Worm (Caenorhabditis elegans): ENCODE results near the gene C26E1.2.

C26E1.2 gene

DNA sequence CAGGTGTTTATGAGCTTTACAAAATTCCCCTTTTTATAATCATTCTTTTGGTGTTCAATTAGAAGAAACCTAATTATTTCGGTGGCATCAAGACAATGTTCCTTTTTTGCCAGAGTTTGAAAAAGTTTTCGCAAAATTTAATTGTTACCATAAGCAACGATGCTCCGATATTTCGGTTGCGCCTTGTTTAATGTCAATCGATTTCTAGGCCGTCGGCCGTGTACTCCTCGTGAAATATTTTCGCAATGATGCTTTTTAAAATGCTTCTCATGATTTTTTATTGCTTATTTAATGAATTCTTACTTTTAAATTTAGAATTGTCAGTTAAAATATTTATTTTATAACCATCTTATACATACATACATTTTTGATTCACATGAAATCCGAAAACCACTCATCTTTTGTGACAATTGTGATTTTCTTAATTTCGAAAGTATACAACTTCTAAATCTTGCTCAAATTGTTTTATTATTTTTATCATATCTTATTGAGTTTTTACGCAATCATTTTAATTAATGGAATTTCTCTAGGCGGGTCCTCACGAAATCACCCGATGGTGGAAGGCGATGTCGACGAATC lies 8.2 kb downstream of the C26E1.2 start, which contains the start of gene C50B6.3 (continued):
- peak in 1 of 2 experiments; percentile 14 for TF ChIP-seq rec-8 (tag; optimal IDR thresholded peaks at IDR 0.05)
- TF ChIP-seq dpl-1 (GFP tag; optimal IDR thresholded peaks at IDR 0.05) = peak; percentile 40
- peak; percentile 59; the same call in 1 of the 2 replicates for TF ChIP-seq mcd-1 (GFP tag; IDR thresholded peaks at IDR 0.05)
- TF ChIP-seq F33H1.4 (GFP tag; IDR thresholded peaks at IDR 0.05) = peak; percentile 64
- 0 out of 2 replicates have a peak, but pooled peaks have one; percentile 23 for TF ChIP-seq bed-2 (GFP tag; IDR thresholded peaks at IDR 0.05)
- no peak for TF ChIP-seq dpff-1 (tag; optimal IDR thresholded peaks at IDR 0.05)
- TF ChIP-seq efl-1 (GFP tag; optimal IDR thresholded peaks at IDR 0.05) = peak; percentile 11
- no peak for TF ChIP-seq ztf-26 (tag; optimal IDR thresholded peaks at IDR 0.05)
- TF ChIP-seq lin-40 (tag; optimal IDR thresholded peaks at IDR 0.05) = peak; percentile 65
- no peak for TF ChIP-seq nhr-80 (tag; optimal IDR thresholded peaks at IDR 0.05)
- peak; percentile 82 for TF ChIP-seq ceh-27 (GFP tag; optimal IDR thresholded peaks at IDR 0.05)
- TF ChIP-seq ceh-58 (GFP tag; IDR thresholded peaks at IDR 0.05) = no peak
- TF ChIP-seq ZK185.1 (tag; optimal IDR thresholded peaks at IDR 0.05; ENCODE audit: poor library complexity, severe bottlenecking) = peak; percentile 96
- no peak for TF ChIP-seq lin-26 (GFP tag; IDR thresholded peaks at IDR 0.05)
- no peak for TF ChIP-seq zfh-2 (GFP tag; conservative IDR thresholded peaks at IDR 0.05)
- TF ChIP-seq F57A8.1 (GFP tag; optimal IDR thresholded peaks at IDR 0.05) = no peak
- TF ChIP-seq chd-7 (tag; optimal IDR thresholded peaks at IDR 0.05) = no peak
- TF ChIP-seq lsl-1 (GFP tag; optimal IDR thresholded peaks at IDR 0.05) = peak; percentile 70
- TF ChIP-seq snpc-1.1 (tag; optimal IDR thresholded peaks at IDR 0.05; ENCODE audit: insufficient read depth) = no peak
- no peak for TF ChIP-seq repo-1 (tag; optimal IDR thresholded peaks at IDR 0.05)
- TF ChIP-seq hlh-26 (GFP tag; conservative IDR thresholded peaks at IDR 0.05) = no peak
- TF ChIP-seq lin-54 (GFP tag; optimal IDR thresholded peaks at IDR 0.05) = peak; percentile 71
- no peak for TF ChIP-seq zim-3 (tag; optimal IDR thresholded peaks at IDR 0.05)
- no peak for TF ChIP-seq nhr-179 (tag; optimal IDR thresholded peaks at IDR 0.05)
- TF ChIP-seq lag-1 (GFP tag; IDR thresholded peaks at IDR 0.05) = no peak
- no peak for TF ChIP-seq fkh-3 (tag; optimal IDR thresholded peaks at IDR 0.05)
- peak; percentile 48; the same call in 1 of the 2 replicates for TF ChIP-seq D2030.7 (GFP tag; IDR thresholded peaks at IDR 0.05)
- TF ChIP-seq mel-28 (tag; optimal IDR thresholded peaks at IDR 0.05; ENCODE audit: borderline replicate concordance) = no peak
- no peak for TF ChIP-seq ztf-18 (tag; optimal IDR thresholded peaks at IDR 0.05)
- TF ChIP-seq tbp1 (GFP tag; optimal IDR thresholded peaks at IDR 0.05) = no peak
- no peak for TF ChIP-seq F22D6.2 (tag; optimal IDR thresholded peaks at IDR 0.05)
- no peak for TF ChIP-seq ets-4 (GFP tag; optimal IDR thresholded peaks at IDR 0.05)
- TF ChIP-seq madf-6 (GFP tag; IDR thresholded peaks at IDR 0.05) = peak; percentile 82
- no peak for TF ChIP-seq C17E4.6 (GFP tag; IDR thresholded peaks at IDR 0.05)
- no peak for TF ChIP-seq nfyb-1 (GFP tag; IDR thresholded peaks at IDR 0.05)
- no peak for TF ChIP-seq nhr-90 (tag; optimal IDR thresholded peaks at IDR 0.05)
- peak in 1 of 3 experiments; percentile 72 for TF ChIP-seq lin-35 (GFP tag; optimal IDR thresholded peaks at IDR 0.05)
- TF ChIP-seq madf-8 (GFP tag; conservative IDR thresholded peaks at IDR 0.05) = peak; percentile 27; the same call in 1 of the 2 replicates
- TF ChIP-seq B0336.3 (GFP tag; IDR thresholded peaks at IDR 0.05) = no peak
- TF ChIP-seq ccch-3 (GFP tag; optimal IDR thresholded peaks at IDR 0.05) = peak; percentile 46
- 0 out of 2 replicates have a peak, but pooled peaks have one; percentile 33 for TF ChIP-seq madf-3 (GFP tag; IDR thresholded peaks at IDR 0.05)
- TF ChIP-seq bed-1 (GFP tag; IDR thresholded peaks at IDR 0.05) = no peak
- TF ChIP-seq F23B12.7 (tag; optimal IDR thresholded peaks at IDR 0.05; ENCODE audit: insufficient read depth) = no peak
- TF ChIP-seq let-607 (tag; optimal IDR thresholded peaks at IDR 0.05) = no peak
- no peak for TF ChIP-seq cebp-2 (GFP tag; IDR thresholded peaks at IDR 0.05)
- no peak for TF ChIP-seq ceh-100 (GFP tag; IDR thresholded peaks at IDR 0.05)
- TF ChIP-seq snpc-3.4 (tag; optimal IDR thresholded peaks at IDR 0.05) = peak; percentile 42
